Worm (Caenorhabditis elegans) whole organism, late embryonic: Measurements from ENCODE around the gene F23H11.5.

Source experiments
- F13H6.1 ChIP-seq: sonication (generic microtip); optimal IDR thresholded peaks from 2 replicates; lab custom pipeline; 2016; ENCODE audit warnings: missing genetic modification characterization, missing compliant biosample characterization
- Y22D7AL.16 ChIP-seq: sonication (generic microtip); optimal IDR thresholded peaks from 2 replicates; lab custom pipeline; 2016; ENCODE audit warnings: missing genetic modification characterization, missing compliant biosample characterization
- ama-1 ChIP-seq: fragments of 150-350 bp; optimal IDR thresholded peaks from 2 replicates; lab custom pipeline; 2014
- ceh-9 ChIP-seq: sonication (generic microtip); optimal IDR thresholded peaks from 2 replicates; lab custom pipeline; 2016; ENCODE audit warnings: mild to moderate bottlenecking, missing genetic modification characterization, inconsistent platforms, missing compliant biosample characterization
- dmd-4 ChIP-seq: sonication (generic microtip); optimal IDR thresholded peaks from 2 replicates; lab custom pipeline; 2016; ENCODE audit warnings: borderline replicate concordance, missing genetic modification characterization, missing compliant biosample characterization
- fkh-10 ChIP-seq: fragments of 150-350 bp; optimal IDR thresholded peaks from 2 replicates; lab custom pipeline; 2014; ENCODE audit warnings: missing biosample characterization, missing genetic modification reagents, missing genetic modification characterization
- fkh-6 ChIP-seq: sonication (generic microtip); optimal IDR thresholded peaks from 2 replicates; lab custom pipeline; 2016; ENCODE audit warnings: missing genetic modification characterization, missing compliant biosample characterization
- hlh-30 ChIP-seq: sonication (generic microtip); optimal IDR thresholded peaks from 2 replicates; lab custom pipeline; 2017; ENCODE audit warnings: antibody characterized with exemption, missing genetic modification characterization, missing compliant biosample characterization; ENCODE audit not compliant: insufficient read depth
- lim-6 ChIP-seq: sonication (generic microtip); optimal IDR thresholded peaks from 2 replicates; lab custom pipeline; 2016; ENCODE audit warnings: missing genetic modification characterization, missing compliant biosample characterization
- mec-3 ChIP-seq: sonication (generic microtip); optimal IDR thresholded peaks from 2 replicates; lab custom pipeline; 2016; ENCODE audit warnings: borderline replicate concordance, missing genetic modification characterization, missing compliant biosample characterization
- pha-4 ChIP-seq: fragments of 150-350 bp; optimal IDR thresholded peaks from 2 replicates; lab custom pipeline; 2018; ENCODE audit warnings: missing biosample characterization, missing genetic modification reagents, missing genetic modification characterization
- ttx-3 ChIP-seq: sonication (generic microtip); optimal IDR thresholded peaks from 2 replicates; lab custom pipeline; 2016; ENCODE audit warnings: missing genetic modification reagents, missing genetic modification characterization, missing compliant biosample characterization

ce11 chrIII:952184-952583, 41.8 kb upstream of the F23H11.5 start, which contains the start of gene fbxa-10:
- TF ChIP-seq ama-1 (lab: Kevin White, UChicago) (no peak), fkh-6 (tag; lab: Kevin White, UChicago) (no peak), Y22D7AL.16 (no peak), ttx-3 (tag; lab: Kevin White, UChicago) (no peak), F13H6.1 (tag; lab: Kevin White, UChicago) (no peak), fkh-10 (GFP tag; lab: Kevin White, UChicago) (no peak), dmd-4 (tag; lab: Kevin White, UChicago) (no peak), mec-3 (no peak), hlh-30 (no peak), pha-4 (no peak), ceh-9 (tag; lab: Kevin White, UChicago) (no peak), lim-6 (tag; lab: Kevin White, UChicago) (no peak)
